Worm (Caenorhabditis elegans) whole organism, L4 larva: ENCODE measurements around the gene wdr-31.

Source experiments
- ama-1 ChIP-seq: fragments of 150-350 bp; optimal IDR thresholded peaks from 2 replicates; lab custom pipeline; 2014; ENCODE audit warnings: inconsistent platforms, mixed read lengths
- ztf-11 ChIP-seq: fragments of 150-350 bp; optimal IDR thresholded peaks from 2 replicates; lab custom pipeline; 2014; ENCODE audit warnings: missing biosample characterization, missing genetic modification characterization

- TF ChIP-seq ztf-11 (no peak), ama-1 (lab: Kevin White, UChicago) (no peak)
Measured at ce11 chrII:2739619-2740018, 4.5 kb upstream of the wdr-31 start, which contains the start of gene T05A8.6.
